Fruit fly (Drosophila melanogaster): ENCODE data around the gene mtd.

mtd gene

dm6 chr3R:5317654-5318129 is 32.6 kb downstream of the mtd start:
- TF ChIP-seq CG8388 (GFP tag; optimal IDR thresholded peaks at IDR 0.05) (peak; percentile 29), Hr78 (GFP tag; optimal IDR thresholded peaks at IDR 0.05) (no peak), Side (GFP tag; optimal IDR thresholded peaks at IDR 0.05) (no peak), btn (GFP tag; optimal IDR thresholded peaks at IDR 0.05) (no peak), Blimp-1 (GFP tag; optimal IDR thresholded peaks at IDR 0.05) (peak; percentile 93), nau (GFP tag; optimal IDR thresholded peaks at IDR 0.05) (no peak), CG9437 (GFP tag; optimal IDR thresholded peaks at IDR 0.05) (no peak), Med (GFP tag) (peak; percentile 2), eve (GFP tag; optimal IDR thresholded peaks at IDR 0.05) (peak in 1 of 2 experiments; percentile 54), CG8290 (GFP tag; optimal IDR thresholded peaks at IDR 0.05) (no peak), CG8290 (tag; optimal IDR thresholded peaks at IDR 0.05) (no peak), Max (GFP tag; optimal IDR thresholded peaks at IDR 0.05) (no peak), ken (GFP tag; IDR thresholded peaks at IDR 0.05) (no peak), pfk (GFP tag; optimal IDR thresholded peaks at IDR 0.05) (peak; percentile 1), vvl (GFP tag; IDR thresholded peaks at IDR 0.05) (peak; percentile 22; the same call in 1 of the 2 replicates), H15 (GFP tag; IDR thresholded peaks at IDR 0.05) (no peak), CG4617 (GFP tag; optimal IDR thresholded peaks at IDR 0.05; ENCODE audit: borderline replicate concordance) (no peak), CG11504 (tag; optimal IDR thresholded peaks at IDR 0.05) (peak; percentile 94), CG3838 (GFP tag; optimal IDR thresholded peaks at IDR 0.05) (no peak), CG2199 (GFP tag; IDR thresholded peaks at IDR 0.05) (peak; percentile 92), Drgx (GFP tag; IDR thresholded peaks at IDR 0.05) (no peak), nom (GFP tag; optimal IDR thresholded peaks at IDR 0.05) (peak; percentile 36), Pdp1 (GFP tag; optimal IDR thresholded peaks at IDR 0.05) (peak in 1 of 2 experiments; percentile 1)

dm6 chr3R:5316790-5317189 is 33.5 kb downstream of the mtd start:
- TF ChIP-seq sug (tag; optimal IDR thresholded peaks at IDR 0.05) (peak; percentile 61), Stat92E (GFP tag; optimal IDR thresholded peaks at IDR 0.05) (no peak), CoRest (tag; optimal IDR thresholded peaks at IDR 0.05) (no peak), Ets65A (GFP tag) (peak; percentile 52), CG16863 (GFP tag; optimal IDR thresholded peaks at IDR 0.05) (no peak), Drgx (GFP tag; IDR thresholded peaks at IDR 0.05) (0 out of 2 replicates have a peak, but pooled peaks have one; percentile 23), CG12071 (GFP tag; optimal IDR thresholded peaks at IDR 0.05) (no peak), gce (GFP tag; IDR thresholded peaks at IDR 0.05) (no peak), pho (GFP tag; optimal IDR thresholded peaks at IDR 0.05) (no peak), cwo (GFP tag; optimal IDR thresholded peaks at IDR 0.05) (peak; percentile 24), Lhr (GFP tag; optimal IDR thresholded peaks at IDR 0.05) (no peak), org-1 (GFP tag; optimal IDR thresholded peaks at IDR 0.05) (no peak), MTF-1 (GFP tag; optimal IDR thresholded peaks at IDR 0.05; ENCODE audit: borderline replicate concordance) (no peak), gcm2 (GFP tag; optimal IDR thresholded peaks at IDR 0.05) (no peak), CG14860 (GFP tag; IDR thresholded peaks at IDR 0.05; ENCODE audit: partially characterized antibody) (no peak), ara (GFP tag; IDR thresholded peaks at IDR 0.05) (0 out of 2 replicates have a peak, but pooled peaks have one; percentile 13), dan (GFP tag; IDR thresholded peaks at IDR 0.05) (no peak), NC2α (GFP tag; optimal IDR thresholded peaks at IDR 0.05) (no peak), Mrtf (GFP tag; IDR thresholded peaks at IDR 0.05) (0 out of 3 replicates have a peak, but pooled peaks have one; percentile 10)

Measured in whole organism, embryonic.